Worm (Caenorhabditis elegans) whole organism, L1 larva: ENCODE results near the gene F36G3.2.

Experiments used
- egl-27 ChIP-seq, 2 experiments: fragments of 150-350 bp in 1 of 2; sonication (generic microtip); optimal IDR thresholded peaks; 3 replicates each; lab custom pipeline; 2017 to 2018; ENCODE audit warnings: missing biosample characterization in 2 of 2, missing genetic modification characterization in 2 of 2, missing genetic modification reagents in 2 of 2
- nhr-90 ChIP-seq: sonication (generic microtip); optimal IDR thresholded peaks from 2 replicates; lab custom pipeline; 2016; ENCODE audit warnings: mild to moderate bottlenecking, missing genetic modification characterization, missing compliant biosample characterization; ENCODE audit not compliant: poor library complexity

DNA sequence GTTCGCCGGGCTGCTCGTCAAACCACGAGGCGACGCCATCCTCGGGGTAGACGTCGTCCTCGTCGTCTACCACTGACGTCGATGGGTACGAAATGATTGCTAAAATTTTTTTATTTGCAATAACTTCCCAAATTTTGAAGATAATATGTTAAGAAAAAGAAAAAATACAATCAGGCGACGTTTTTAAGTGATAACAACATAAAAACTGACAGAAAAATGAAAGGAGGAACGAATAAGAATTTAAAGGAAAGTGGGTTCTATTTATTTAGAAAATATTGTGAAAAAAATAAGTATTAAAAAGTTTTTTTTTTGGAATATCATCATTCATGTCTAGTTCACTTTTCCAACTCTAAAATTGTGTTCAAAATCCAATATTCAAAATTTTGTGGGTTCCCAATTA is 28.1 kb upstream of the F36G3.2 start, which contains the start of gene dpy-22:
- TF ChIP-seq nhr-90 (no peak), egl-27 (tag; optimal IDR thresholded peaks at IDR 0.05; lab: Kevin White, UChicago) (no peak)
